Worm (Caenorhabditis elegans) whole organism, midembryonic: ENCODE data around the gene C54F6.12.

Experiments
- T22C8.4 ChIP-seq: fragments of 200-800 bp; sonication (Bioruptor generic); IDR thresholded peaks from 2 replicates; pipeline ENCODE4 v1.3.6; 2022; ENCODE audit warnings: missing genetic modification characterization, missing compliant biosample characterization
- cog-1 ChIP-seq: sonication (generic microtip); optimal IDR thresholded peaks from 2 replicates; lab custom pipeline; 2016; ENCODE audit warnings: missing genetic modification characterization, missing compliant biosample characterization
- tab-1 ChIP-seq: fragments of 200-800 bp; sonication (Bioruptor generic); IDR thresholded peaks from 2 replicates; pipeline ENCODE4 v1.3.6; 2022; ENCODE audit warnings: missing genetic modification characterization, missing compliant biosample characterization
- ztf-23 ChIP-seq: fragments of 200-800 bp; sonication (Bioruptor generic); IDR thresholded peaks from 2 replicates; pipeline ENCODE4 v1.3.6; 2022; ENCODE audit warnings: missing genetic modification reagents, missing genetic modification characterization, missing compliant biosample characterization
- ztf-29 ChIP-seq: fragments of 200-800 bp; sonication (Bioruptor generic); IDR thresholded peaks from 2 replicates; pipeline ENCODE4 v1.3.6; 2022; ENCODE audit warnings: missing genetic modification reagents, missing genetic modification characterization, missing compliant biosample characterization

ce11 chrV:7506207-7506606 lies 31.7 kb downstream of the C54F6.12 start:
- TF ChIP-seq cog-1 (tag; lab: Kevin White, UChicago) (no peak), T22C8.4 (GFP tag; lab: Robert Waterston, UW) (no peak), ztf-29 (GFP tag; lab: Robert Waterston, UW) (no peak), ztf-23 (GFP tag; lab: Robert Waterston, UW) (no peak), tab-1 (GFP tag; lab: Robert Waterston, UW) (no peak)
